Fruit fly (Drosophila melanogaster) whole organism, embryonic: Measurements from ENCODE around the gene CG7556.

Source experiments
- Atf-2 ChIP-seq: fragments of 200-800 bp; sonication (Bioruptor generic); optimal IDR thresholded peaks from 2 replicates; lab custom pipeline; 2016; ENCODE audit warnings: missing biosample characterization, missing genetic modification characterization
- Blimp-1 ChIP-seq: fragments of 200-800 bp; sonication (Bioruptor generic); optimal IDR thresholded peaks from 3 replicates; lab custom pipeline; 2018; ENCODE audit warnings: missing biosample characterization, missing genetic modification characterization, mild to moderate bottlenecking, moderate library complexity, missing genetic modification reagents
- CG10267 ChIP-seq: fragments of 200-800 bp; sonication (Bioruptor generic); optimal IDR thresholded peaks from 2 replicates; lab custom pipeline; 2018; ENCODE audit warnings: missing biosample characterization, mild to moderate bottlenecking, missing genetic modification characterization, moderate library complexity
- CG10543 ChIP-seq: fragments of 200-800 bp; sonication (Bioruptor generic); optimal IDR thresholded peaks from 3 replicates; lab custom pipeline; 2017; ENCODE audit warnings: missing biosample characterization, mild to moderate bottlenecking, missing genetic modification characterization, moderate library complexity
- CG12071 ChIP-seq: fragments of 200-800 bp; sonication (Bioruptor generic); optimal IDR thresholded peaks from 3 replicates; lab custom pipeline; 2018; ENCODE audit warnings: missing biosample characterization, mild to moderate bottlenecking, missing genetic modification characterization
- CG12219 ChIP-seq: fragments of 200-800 bp; sonication (Bioruptor generic); optimal IDR thresholded peaks from 3 replicates; lab custom pipeline; 2018; ENCODE audit warnings: missing biosample characterization, mild to moderate bottlenecking, missing genetic modification characterization
- CG12744 ChIP-seq: fragments of 200-800 bp; sonication (Bioruptor generic); optimal IDR thresholded peaks from 2 replicates; lab custom pipeline; 2016; ENCODE audit warnings: missing biosample characterization, missing genetic modification characterization
- CG13296 ChIP-seq: fragments of 200-800 bp; sonication (Bioruptor generic); optimal IDR thresholded peaks from 3 replicates; lab custom pipeline; 2018; ENCODE audit warnings: missing biosample characterization, mild to moderate bottlenecking, missing genetic modification characterization
- CG15269 ChIP-seq: fragments of 200-800 bp; sonication (Bioruptor generic); optimal IDR thresholded peaks from 2 replicates; lab custom pipeline; 2018; ENCODE audit warnings: missing biosample characterization, mild to moderate bottlenecking, missing genetic modification characterization, moderate library complexity
- CG1529 ChIP-seq: fragments of 200-800 bp; sonication (Bioruptor generic); optimal IDR thresholded peaks from 3 replicates; lab custom pipeline; 2018; ENCODE audit warnings: missing biosample characterization, missing genetic modification characterization
- CG15696 ChIP-seq: fragments of 200-800 bp; sonication (Bioruptor generic); optimal IDR thresholded peaks from 2 replicates; lab custom pipeline; 2019; ENCODE audit warnings: missing biosample characterization, mild to moderate bottlenecking, missing genetic modification characterization, moderate library complexity
- CG16863 ChIP-seq: fragments of 200-800 bp; sonication (Bioruptor generic); optimal IDR thresholded peaks from 3 replicates; lab custom pipeline; 2016; ENCODE audit warnings: missing biosample characterization, missing genetic modification characterization
- CG2712 ChIP-seq: fragments of 200-800 bp; optimal IDR thresholded peaks from 3 replicates; lab custom pipeline; 2019; ENCODE audit warnings: missing biosample characterization, mild to moderate bottlenecking, missing genetic modification characterization, moderate library complexity
- CG31365 ChIP-seq: fragments of 200-800 bp; sonication (Bioruptor generic); optimal IDR thresholded peaks from 2 replicates; lab custom pipeline; 2018; ENCODE audit warnings: missing biosample characterization, mild to moderate bottlenecking, missing genetic modification characterization
- CG31388 ChIP-seq: fragments of 200-800 bp; sonication (Bioruptor generic); optimal IDR thresholded peaks from 2 replicates; lab custom pipeline; 2016; ENCODE audit warnings: missing biosample characterization, missing genetic modification characterization
- CG32772 ChIP-seq: fragments of 200-800 bp; sonication (Bioruptor generic); IDR thresholded peaks from 2 replicates; pipeline ENCODE4 v1.3.6; 2022; ENCODE audit warnings: missing biosample characterization, missing genetic modification characterization
- CG4328 ChIP-seq: fragments of 200-800 bp; sonication (Bioruptor generic); optimal IDR thresholded peaks from 3 replicates; lab custom pipeline; 2017; ENCODE audit warnings: missing biosample characterization, missing genetic modification reagents, missing genetic modification characterization
- CG4424 ChIP-seq: fragments of 200-800 bp; sonication (Bioruptor generic); optimal IDR thresholded peaks from 3 replicates; lab custom pipeline; 2016; ENCODE audit warnings: missing biosample characterization, missing genetic modification characterization
- CG6272 ChIP-seq: fragments of 200-800 bp; sonication (Bioruptor generic); IDR thresholded peaks from 2 replicates; pipeline ENCODE4 v1.3.6; 2022; ENCODE audit warnings: missing biosample characterization, missing genetic modification characterization
- CG7928 ChIP-seq: fragments of 200-800 bp; sonication (Bioruptor generic); optimal IDR thresholded peaks from 2 replicates; lab custom pipeline; 2017; ENCODE audit warnings: missing biosample characterization, mild to moderate bottlenecking, missing genetic modification characterization
- CG7987 ChIP-seq: fragments of 200-800 bp; sonication (Bioruptor generic); optimal IDR thresholded peaks from 2 replicates; lab custom pipeline; 2018; ENCODE audit warnings: missing biosample characterization, mild to moderate bottlenecking, missing genetic modification characterization, moderate library complexity
- CG8089 ChIP-seq: fragments of 200-800 bp; sonication (Bioruptor generic); optimal IDR thresholded peaks from 3 replicates; lab custom pipeline; 2016; ENCODE audit warnings: missing biosample characterization, missing genetic modification characterization
- CG9437 ChIP-seq: fragments of 200-800 bp; sonication (Bioruptor generic); optimal IDR thresholded peaks from 2 replicates; lab custom pipeline; 2018; ENCODE audit warnings: missing biosample characterization, mild to moderate bottlenecking, missing genetic modification characterization
- CG9609 ChIP-seq: fragments of 200-800 bp; sonication (Bioruptor generic); optimal IDR thresholded peaks from 3 replicates; lab custom pipeline; 2016; ENCODE audit warnings: missing biosample characterization, missing genetic modification characterization
- CoRest ChIP-seq: fragments of 200-800 bp; sonication (Bioruptor generic); optimal IDR thresholded peaks from 3 replicates; lab custom pipeline; 2018; ENCODE audit warnings: missing biosample characterization, mild to moderate bottlenecking, missing genetic modification characterization, moderate library complexity
- HLHmδ ChIP-seq: fragments of 200-800 bp; sonication (Bioruptor generic); optimal IDR thresholded peaks from 2 replicates; lab custom pipeline; 2018; ENCODE audit warnings: missing biosample characterization, mild to moderate bottlenecking, missing genetic modification characterization, moderate library complexity
- Mrtf ChIP-seq: fragments of 200-800 bp; sonication (Bioruptor generic); IDR thresholded peaks from 3 replicates; pipeline ENCODE4 v1.3.6; 2022; ENCODE audit warnings: missing biosample characterization, missing genetic modification characterization
- Myb ChIP-seq: fragments of 200-800 bp; sonication (Bioruptor generic); optimal IDR thresholded peaks from 2 replicates; lab custom pipeline; 2016; ENCODE audit warnings: missing biosample characterization, missing genetic modification characterization
- NC2α ChIP-seq: fragments of 200-800 bp; sonication (Bioruptor generic); optimal IDR thresholded peaks from 2 replicates; lab custom pipeline; 2016; ENCODE audit warnings: missing biosample characterization, missing genetic modification characterization
- NFAT ChIP-seq: fragments of 200-800 bp; sonication (Bioruptor generic); IDR thresholded peaks from 2 replicates; pipeline ENCODE4 v1.3.6; 2022; ENCODE audit warnings: missing biosample characterization, missing genetic modification characterization
- Oaz ChIP-seq: fragments of 200-800 bp; sonication (Bioruptor generic); IDR thresholded peaks from 2 replicates; pipeline ENCODE4 v1.3.6; 2022; ENCODE audit warnings: missing biosample characterization, missing genetic modification characterization
- Sin3A ChIP-seq: fragments of >200 bp; optimal IDR thresholded peaks from 2 replicates; lab custom pipeline; 2018
- Sry-δ ChIP-seq: fragments of 200-800 bp; sonication (Bioruptor generic); optimal IDR thresholded peaks from 2 replicates; lab custom pipeline; 2016; ENCODE audit warnings: missing biosample characterization, missing genetic modification characterization
- ash1 ChIP-seq: fragments of 200-800 bp; sonication (Bioruptor generic); optimal IDR thresholded peaks from 2 replicates; lab custom pipeline; 2018; ENCODE audit warnings: missing biosample characterization, mild to moderate bottlenecking, missing genetic modification characterization
- corto ChIP-seq: fragments of 200-800 bp; sonication (Bioruptor generic); optimal IDR thresholded peaks from 2 replicates; lab custom pipeline; 2016; ENCODE audit warnings: missing biosample characterization, mild to moderate bottlenecking, missing genetic modification characterization, moderate library complexity
- da ChIP-seq: fragments of 200-800 bp; sonication (Bioruptor generic); optimal IDR thresholded peaks from 2 replicates; lab custom pipeline; 2016; ENCODE audit warnings: missing biosample characterization, missing genetic modification characterization
- eyg ChIP-seq: fragments of 200-800 bp; sonication (Bioruptor generic); optimal IDR thresholded peaks from 3 replicates; lab custom pipeline; 2016; ENCODE audit warnings: missing biosample characterization, missing genetic modification characterization
- fru ChIP-seq: fragments of >200 bp; optimal IDR thresholded peaks from 2 replicates; lab custom pipeline; 2017
- grn ChIP-seq: fragments of 200-800 bp; sonication (Bioruptor generic); optimal IDR thresholded peaks from 3 replicates; lab custom pipeline; 2017; ENCODE audit warnings: missing biosample characterization, missing genetic modification characterization
- kni ChIP-seq: fragments of 200-800 bp; sonication (Bioruptor generic); optimal IDR thresholded peaks from 3 replicates; lab custom pipeline; 2017; ENCODE audit warnings: mild to moderate bottlenecking, missing biosample characterization, missing genetic modification reagents, missing genetic modification characterization
- mirr ChIP-seq: fragments of 200-800 bp; sonication (Bioruptor generic); optimal IDR thresholded peaks from 3 replicates; lab custom pipeline; 2018; ENCODE audit warnings: missing biosample characterization, mild to moderate bottlenecking, missing genetic modification characterization
- nau ChIP-seq: fragments of 200-800 bp; sonication (Bioruptor generic); optimal IDR thresholded peaks from 3 replicates; lab custom pipeline; 2017; ENCODE audit warnings: missing biosample characterization, mild to moderate bottlenecking, missing genetic modification characterization, missing genetic modification reagents
- pros ChIP-seq: fragments of 200-800 bp; sonication (Bioruptor generic); optimal IDR thresholded peaks from 3 replicates; lab custom pipeline; 2019; ENCODE audit warnings: missing biosample characterization, mild to moderate bottlenecking, missing genetic modification characterization, moderate library complexity
- sc ChIP-seq, 3 experiments: fragments of >200 bp in 2 of 3; fragments of 200-800 bp in 1 of 3; sonication (Bioruptor generic) in 1 of 3; optimal IDR thresholded peaks; 2 replicates in 2 of 3; 3 replicates in 1 of 3; lab custom pipeline; 2017; ENCODE audit warnings: mild to moderate bottlenecking in 1 of 3, missing biosample characterization in 1 of 3, missing genetic modification characterization in 1 of 3, missing genetic modification reagents in 1 of 3
- seq ChIP-seq: fragments of 200-800 bp; sonication (Bioruptor generic); IDR thresholded peaks from 2 replicates; pipeline ENCODE4 v1.3.6; 2022; ENCODE audit warnings: missing biosample characterization, missing genetic modification characterization
- slp2 ChIP-seq: fragments of 200-800 bp; sonication (Bioruptor generic); optimal IDR thresholded peaks from 2 replicates; lab custom pipeline; 2016; ENCODE audit warnings: missing biosample characterization, missing genetic modification characterization
- sr ChIP-seq: fragments of 200-800 bp; sonication (Bioruptor generic); IDR thresholded peaks from 3 replicates; pipeline ENCODE4 v1.3.6; 2022; ENCODE audit warnings: missing biosample characterization, missing genetic modification characterization
- stc ChIP-seq: fragments of 200-800 bp; sonication (Bioruptor generic); IDR thresholded peaks from 2 replicates; pipeline ENCODE4 v1.3.6; 2022; ENCODE audit warnings: missing biosample characterization, missing genetic modification characterization
- tin ChIP-seq: fragments of 200-800 bp; sonication (Bioruptor generic); optimal IDR thresholded peaks from 3 replicates; lab custom pipeline; 2016; ENCODE audit warnings: missing biosample characterization, missing genetic modification characterization
- tll ChIP-seq, 2 experiments: fragments of 200-800 bp in 1 of 2; fragments of >200 bp in 1 of 2; sonication (Bioruptor generic) in 1 of 2; optimal IDR thresholded peaks; 2 replicates each; lab custom pipeline; 2017 to 2019; ENCODE audit warnings: missing biosample characterization in 2 of 2, missing genetic modification characterization in 2 of 2, mild to moderate bottlenecking in 1 of 2, moderate library complexity in 1 of 2
- unc-4 ChIP-seq: fragments of 200-800 bp; sonication (Bioruptor generic); IDR thresholded peaks from 2 replicates; pipeline ENCODE4 v1.3.6; 2022; ENCODE audit warnings: missing biosample characterization, missing genetic modification characterization; ENCODE audit not compliant: partially characterized antibody

Gene CG7556

DNA sequence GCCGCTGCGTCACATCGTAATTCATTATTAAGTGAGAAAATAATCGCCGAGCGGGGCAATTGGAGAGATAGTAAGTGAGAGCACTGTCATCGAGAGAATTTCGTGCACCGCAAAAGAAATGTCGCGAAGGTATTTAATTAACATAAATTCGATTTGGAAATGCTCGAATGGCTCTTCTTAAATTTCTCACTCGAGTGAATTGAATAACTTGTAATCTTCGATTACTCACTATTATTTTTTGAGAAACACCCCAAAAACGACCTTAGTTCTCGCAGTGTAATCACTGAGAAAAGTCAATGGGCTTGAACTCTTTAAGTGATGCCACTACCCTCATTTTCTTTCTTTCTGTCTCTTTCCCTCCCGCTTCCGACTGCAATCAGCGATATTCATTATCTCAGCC, 24.6 kb downstream of the CG7556 start (continued):
- TF ChIP-seq seq (peak; percentile 29; the same call in 1 of the 2 replicates), CG2712 (tag; lab: Kevin White, UChicago) (peak; percentile 95), pros (GFP tag; lab: Kevin White, UChicago) (peak; percentile 50), Oaz (GFP tag; lab: Robert Waterston, UW) (no peak), CG4424 (GFP tag; lab: Kevin White, UChicago) (peak; percentile 91), fru (lab: Kevin White, UChicago) (no peak), CG10267 (tag; lab: Kevin White, UChicago) (peak; percentile 86), Myb (peak; percentile 48), CG9609 (GFP tag; lab: Kevin White, UChicago) (peak; percentile 86), tll (GFP tag; optimal IDR thresholded peaks at IDR 0.05; lab: Kevin White, UChicago) (peak in 1 of 2 experiments; percentile 55), slp2 (GFP tag; lab: Kevin White, UChicago) (peak; percentile 84), CG13296 (GFP tag; lab: Kevin White, UChicago) (no peak), CG15269 (peak; percentile 45), CG16863 (GFP tag; lab: Kevin White, UChicago) (peak; percentile 89), CG31365 (tag; lab: Kevin White, UChicago) (peak; percentile 59), ash1 (GFP tag; lab: Kevin White, UChicago) (no peak), stc (GFP tag; lab: Robert Waterston, UW) (peak; percentile 70), NFAT (GFP tag; lab: Robert Waterston, UW) (no peak), CG7987 (GFP tag; lab: Kevin White, UChicago) (peak; percentile 42), eyg (GFP tag; lab: Kevin White, UChicago) (peak; percentile 70), Sin3A (no peak), CG32772 (peak; percentile 87), CG12744 (GFP tag; lab: Kevin White, UChicago) (peak; percentile 73), mirr (no peak), CG12219 (GFP tag; lab: Kevin White, UChicago) (peak; percentile 85), nau (peak; percentile 51), CG8089 (GFP tag; lab: Kevin White, UChicago) (peak; percentile 86), sc (optimal IDR thresholded peaks at IDR 0.05; lab: Kevin White, UChicago) (no peak), sc (GFP tag; optimal IDR thresholded peaks at IDR 0.05; lab: Kevin White, UChicago) (peak; percentile 88), CG4328 (GFP tag; lab: Kevin White, UChicago) (peak; percentile 1), Atf-2 (GFP tag; lab: Kevin White, UChicago) (peak; percentile 81), tin (GFP tag; lab: Kevin White, UChicago) (peak; percentile 91), CG15696 (peak; percentile 92), CG9437 (GFP tag; lab: Kevin White, UChicago) (peak; percentile 65), CG31388 (peak; percentile 52), da (GFP tag; lab: Kevin White, UChicago) (no peak), grn (GFP tag; lab: Kevin White, UChicago) (peak; percentile 35), NC2α (GFP tag; lab: Kevin White, UChicago) (peak; percentile 84), CG1529 (GFP tag; lab: Kevin White, UChicago) (peak; percentile 89), Blimp-1 (peak; percentile 92), kni (GFP tag; lab: Kevin White, UChicago) (peak; percentile 0), Sry-δ (peak; percentile 52), CG12071 (peak; percentile 53), Mrtf (GFP tag; lab: Robert Waterston, UW) (peak; percentile 72), HLHmδ (no peak), corto (GFP tag; lab: Kevin White, UChicago) (peak; percentile 82), unc-4 (no peak), CoRest (peak; percentile 83), CG10543 (GFP tag; lab: Kevin White, UChicago) (no peak), CG6272 (GFP tag; lab: Robert Waterston, UW) (peak; percentile 59), CG7928 (no peak), sr (no peak)
